Worm (Caenorhabditis elegans): ENCODE results near the gene dhs-11.

The dhs-11 gene

DNA sequence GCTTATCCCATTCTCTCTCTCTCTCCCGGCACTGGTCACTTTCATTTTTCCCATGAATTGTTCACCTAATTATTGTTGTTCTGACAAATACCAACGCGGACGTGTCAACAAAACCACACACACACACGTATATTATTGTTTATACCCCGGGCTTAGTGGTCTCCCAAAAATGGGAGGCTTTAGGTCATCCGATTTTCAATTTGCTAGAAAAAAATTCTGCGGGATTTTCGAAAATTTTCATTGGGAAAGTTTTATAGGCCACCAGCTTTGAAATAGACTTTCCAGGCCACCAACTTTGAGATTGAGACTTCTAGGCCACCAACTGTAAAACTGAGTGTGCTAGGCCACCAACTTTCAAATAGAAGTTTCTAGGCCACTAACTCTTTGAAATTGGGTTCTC is 4.7 kb downstream of the dhs-11 start:
- TF ChIP-seq bed-2 (GFP tag; IDR thresholded peaks at IDR 0.05), result no peak
- TF ChIP-seq rcor-1 (GFP tag; IDR thresholded peaks at IDR 0.05), result no peak
- no peak for TF ChIP-seq dpff-1 (tag; optimal IDR thresholded peaks at IDR 0.05)
- no peak for TF ChIP-seq athp-1 (tag; optimal IDR thresholded peaks at IDR 0.05)
- TF ChIP-seq efl-1 (GFP tag; optimal IDR thresholded peaks at IDR 0.05), result no peak
- TF ChIP-seq ceh-27 (GFP tag; optimal IDR thresholded peaks at IDR 0.05), result no peak
- no peak for TF ChIP-seq ceh-58 (GFP tag; IDR thresholded peaks at IDR 0.05)
- TF ChIP-seq hmg-1.2 (GFP tag; IDR thresholded peaks at IDR 0.05), result 0 out of 2 replicates have a peak, but pooled peaks have one; percentile 24

- TF ChIP-seq lag-1 (GFP tag; IDR thresholded peaks at IDR 0.05) (no peak), tbx-9 (tag; optimal IDR thresholded peaks at IDR 0.05; ENCODE audit: borderline replicate concordance) (no peak)
These were observed 6.1 kb downstream of the dhs-11 start for ce11 chrIII:10636493-10637031.

DNA sequence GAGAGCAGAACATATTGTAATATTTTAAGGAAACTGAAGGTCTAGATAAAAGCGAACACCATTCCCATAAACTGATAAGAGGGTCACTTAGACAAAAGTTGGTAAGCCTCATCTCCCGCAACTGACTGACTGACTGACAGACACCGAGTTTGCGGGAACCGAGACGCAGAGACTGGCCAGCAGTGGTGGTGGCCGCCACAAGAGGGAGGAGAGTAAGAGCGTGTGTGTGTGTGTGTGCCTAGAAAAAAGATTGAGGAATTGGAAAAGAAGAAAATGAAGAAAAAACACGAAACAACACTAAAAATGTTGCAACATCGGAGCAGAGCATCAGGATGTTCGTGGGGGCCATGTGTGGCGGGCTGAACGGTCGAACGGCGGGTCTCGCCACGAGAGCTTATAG is 8.1 kb downstream of the dhs-11 start:
- TF ChIP-seq gei-17 (GFP tag; optimal IDR thresholded peaks at IDR 0.05) (no peak), snpc-1.1 (tag; optimal IDR thresholded peaks at IDR 0.05; ENCODE audit: insufficient read depth) (no peak), ZK185.1 (tag; optimal IDR thresholded peaks at IDR 0.05; ENCODE audit: poor library complexity, severe bottlenecking) (no peak), nhr-80 (tag; optimal IDR thresholded peaks at IDR 0.05) (no peak), egl-44 (GFP tag; IDR thresholded peaks at IDR 0.05) (no peak), lin-54 (GFP tag; optimal IDR thresholded peaks at IDR 0.05) (no peak), hmg-20 (GFP tag; IDR thresholded peaks at IDR 0.05) (no peak), egl-18 (GFP tag; IDR thresholded peaks at IDR 0.05) (no peak), cebp-1 (GFP tag; IDR thresholded peaks at IDR 0.05) (no peak), cebp-1 (tag; optimal IDR thresholded peaks at IDR 0.05) (no peak), mxl-1 (tag; optimal IDR thresholded peaks at IDR 0.05) (no peak), F33H1.4 (GFP tag; IDR thresholded peaks at IDR 0.05) (no peak), aptf-2 (GFP tag; conservative IDR thresholded peaks at IDR 0.05) (no peak), lir-1 (GFP tag; conservative IDR thresholded peaks at IDR 0.05) (no peak)

DNA sequence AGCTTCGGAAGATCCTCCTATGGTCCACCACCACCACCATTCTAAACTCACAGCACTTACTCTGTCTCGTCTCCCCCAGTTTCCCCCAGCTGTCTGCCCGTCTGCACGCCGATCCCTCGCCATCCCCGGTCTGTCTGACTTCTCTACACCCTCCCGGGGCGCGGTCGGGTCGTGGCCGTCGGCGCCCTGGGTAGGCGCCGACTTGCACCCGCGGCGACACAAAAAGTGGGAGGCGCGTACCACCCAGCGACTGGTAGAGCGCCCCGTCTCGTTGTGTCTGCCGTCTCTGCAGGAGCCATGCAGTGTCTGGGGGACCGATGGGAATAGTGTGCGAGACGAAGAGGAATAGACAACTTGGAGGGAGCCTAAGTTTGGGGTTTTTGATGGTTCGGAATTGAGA is 8.6 kb downstream of the dhs-11 start:
- TF ChIP-seq Y56A3A.18 (GFP tag; IDR thresholded peaks at IDR 0.05) (0 out of 2 replicates have a peak, but pooled peaks have one; percentile 21), K12H6.12 (tag; optimal IDR thresholded peaks at IDR 0.05) (peak; percentile 84), gei-17 (GFP tag; optimal IDR thresholded peaks at IDR 0.05) (peak; percentile 27), egrh-3 (GFP tag; IDR thresholded peaks at IDR 0.05) (peak; percentile 99), ztf-3 (GFP tag; optimal IDR thresholded peaks at IDR 0.05) (no peak), pha-4 (tag; optimal IDR thresholded peaks at IDR 0.05) (no peak), sptf-2 (GFP tag; optimal IDR thresholded peaks at IDR 0.05) (peak; percentile 39), snpc-1.3 (tag; optimal IDR thresholded peaks at IDR 0.05; ENCODE audit: insufficient read depth) (no peak), nhr-179 (tag; optimal IDR thresholded peaks at IDR 0.05) (no peak), dpl-1 (GFP tag; optimal IDR thresholded peaks at IDR 0.05) (no peak), Y53G8AR.9 (GFP tag; conservative IDR thresholded peaks at IDR 0.05) (no peak), unc-130 (GFP tag; optimal IDR thresholded peaks at IDR 0.05) (no peak), attf-5 (GFP tag; optimal IDR thresholded peaks at IDR 0.05) (peak; percentile 78), F37B4.10 (GFP tag; IDR thresholded peaks at IDR 0.05) (no peak), ets-4 (GFP tag; optimal IDR thresholded peaks at IDR 0.05) (peak; percentile 46), snpc-1.1 (tag; optimal IDR thresholded peaks at IDR 0.05; ENCODE audit: insufficient read depth) (no peak), F10E7.11 (tag; optimal IDR thresholded peaks at IDR 0.05) (no peak), mes-4 (tag; optimal IDR thresholded peaks at IDR 0.05) (no peak), nhr-27 (tag; optimal IDR thresholded peaks at IDR 0.05) (no peak), F23B12.7 (tag; optimal IDR thresholded peaks at IDR 0.05; ENCODE audit: insufficient read depth) (no peak), lin-40 (tag; optimal IDR thresholded peaks at IDR 0.05) (peak; percentile 67), lag-1 (GFP tag; IDR thresholded peaks at IDR 0.05) (no peak), atf-7 (tag; optimal IDR thresholded peaks at IDR 0.05) (no peak), B0019.2 (GFP tag; conservative IDR thresholded peaks at IDR 0.05) (no peak)
